Worm (Caenorhabditis elegans): Measurements from ENCODE around the gene F08G12.11.

ce11 chrX:11364914-11365313, 49.5 kb upstream of the F08G12.11 start:
- no peak for TF ChIP-seq fkh-2 (tag; optimal IDR thresholded peaks at IDR 0.05)
- no peak for TF ChIP-seq ama-1 (optimal IDR thresholded peaks at IDR 0.05)
- no peak for TF ChIP-seq zag-1 (tag; optimal IDR thresholded peaks at IDR 0.05)
- TF ChIP-seq nhr-11 (tag; optimal IDR thresholded peaks at IDR 0.05): no peak
- no peak for TF ChIP-seq hmg-11 (tag; optimal IDR thresholded peaks at IDR 0.05)
- no peak for TF ChIP-seq ceh-28 (tag; optimal IDR thresholded peaks at IDR 0.05)
- TF ChIP-seq nhr-67 (tag; optimal IDR thresholded peaks at IDR 0.05): no peak
- TF ChIP-seq egl-27 (tag; optimal IDR thresholded peaks at IDR 0.05): no peak
- no peak for TF ChIP-seq ztf-4 (tag; optimal IDR thresholded peaks at IDR 0.05)
- TF ChIP-seq ceh-9 (tag; optimal IDR thresholded peaks at IDR 0.05): no peak
- no peak for TF ChIP-seq nhr-25 (tag; optimal IDR thresholded peaks at IDR 0.05)
- no peak for TF ChIP-seq nhr-12 (tag; optimal IDR thresholded peaks at IDR 0.05)
